Worm (Caenorhabditis elegans) whole organism, late embryonic: Measurements from ENCODE around the gene ZC204.13.
"Not testable (repeated sequence)": the region's sequence is repeated elsewhere in the genome, so short reads cannot be mapped to it uniquely, and the experiment has no call there.

Source experiments
- C38D4.7 ChIP-seq: fragments of 200-800 bp; sonication (Bioruptor generic); optimal IDR thresholded peaks from 2 replicates; lab custom pipeline; 2018; ENCODE audit warnings: mild to moderate bottlenecking, missing genetic modification characterization, moderate library complexity, missing compliant biosample characterization
- T23F11.4 ChIP-seq: fragments of 200-800 bp; sonication (Bioruptor generic); optimal IDR thresholded peaks from 2 replicates; lab custom pipeline; 2018; ENCODE audit warnings: mild to moderate bottlenecking, missing genetic modification characterization, missing compliant biosample characterization
- Y22D7AL.16 ChIP-seq: sonication (generic microtip); optimal IDR thresholded peaks from 2 replicates; lab custom pipeline; 2016; ENCODE audit warnings: missing genetic modification characterization, missing compliant biosample characterization
- ahr-1 ChIP-seq: sonication (generic microtip); optimal IDR thresholded peaks from 2 replicates; lab custom pipeline; 2016; ENCODE audit warnings: missing genetic modification characterization, missing compliant biosample characterization
- ama-1 ChIP-seq: fragments of 150-350 bp; optimal IDR thresholded peaks from 2 replicates; lab custom pipeline; 2014
- ceh-19 ChIP-seq: fragments of 200-800 bp; sonication (Bioruptor generic); optimal IDR thresholded peaks from 2 replicates; lab custom pipeline; 2018; ENCODE audit warnings: mild to moderate bottlenecking, missing genetic modification characterization, missing compliant biosample characterization
- ceh-2 ChIP-seq: sonication (generic microtip); optimal IDR thresholded peaks from 2 replicates; lab custom pipeline; 2016; ENCODE audit warnings: missing genotype, missing genetic modification characterization, missing compliant biosample characterization
- ceh-22 ChIP-seq: sonication (generic microtip); optimal IDR thresholded peaks from 2 replicates; lab custom pipeline; 2017; ENCODE audit warnings: missing biosample characterization, missing genetic modification characterization
- ceh-24 ChIP-seq: sonication (generic microtip); optimal IDR thresholded peaks from 2 replicates; lab custom pipeline; 2016; ENCODE audit warnings: mild to moderate bottlenecking, missing genetic modification characterization, missing compliant biosample characterization
- ceh-30 ChIP-seq: fragments of 150-350 bp; optimal IDR thresholded peaks from 2 replicates; lab custom pipeline; 2014; ENCODE audit warnings: missing biosample characterization, missing genetic modification characterization
- ceh-31 ChIP-seq: sonication (generic microtip); optimal IDR thresholded peaks from 2 replicates; lab custom pipeline; 2016; ENCODE audit warnings: missing genetic modification characterization, missing compliant biosample characterization
- ceh-34 ChIP-seq: sonication (generic microtip); optimal IDR thresholded peaks from 2 replicates; lab custom pipeline; 2016; ENCODE audit warnings: mild to moderate bottlenecking, missing genetic modification characterization, missing compliant biosample characterization
- ceh-48 ChIP-seq: sonication (generic microtip); optimal IDR thresholded peaks from 2 replicates; lab custom pipeline; 2016; ENCODE audit warnings: missing genetic modification characterization, inconsistent platforms, missing compliant biosample characterization
- ceh-6 ChIP-seq: fragments of 200-800 bp; sonication (Bioruptor generic); optimal IDR thresholded peaks from 2 replicates; lab custom pipeline; 2018; ENCODE audit warnings: mild to moderate bottlenecking, missing genetic modification characterization, missing compliant biosample characterization
- ceh-9 ChIP-seq: sonication (generic microtip); optimal IDR thresholded peaks from 2 replicates; lab custom pipeline; 2016; ENCODE audit warnings: mild to moderate bottlenecking, missing genetic modification characterization, inconsistent platforms, missing compliant biosample characterization
- dmd-4 ChIP-seq: sonication (generic microtip); optimal IDR thresholded peaks from 2 replicates; lab custom pipeline; 2016; ENCODE audit warnings: borderline replicate concordance, missing genetic modification characterization, missing compliant biosample characterization
- ets-4 ChIP-seq: sonication (generic microtip); optimal IDR thresholded peaks from 2 replicates; lab custom pipeline; 2016; ENCODE audit warnings: missing genetic modification characterization, missing compliant biosample characterization
- eyg-1 ChIP-seq: sonication (generic microtip); optimal IDR thresholded peaks from 2 replicates; lab custom pipeline; 2016; ENCODE audit warnings: missing genotype, missing genetic modification characterization, missing compliant biosample characterization
- gmeb-2 ChIP-seq: sonication (generic microtip); optimal IDR thresholded peaks from 2 replicates; lab custom pipeline; 2016; ENCODE audit warnings: missing genetic modification characterization, inconsistent platforms, missing compliant biosample characterization
- hlh-30 ChIP-seq: sonication (generic microtip); optimal IDR thresholded peaks from 2 replicates; lab custom pipeline; 2017; ENCODE audit warnings: antibody characterized with exemption, missing genetic modification characterization, missing compliant biosample characterization; ENCODE audit not compliant: insufficient read depth
- hlh-6 ChIP-seq: sonication (generic microtip); optimal IDR thresholded peaks from 2 replicates; lab custom pipeline; 2016; ENCODE audit warnings: missing genotype, missing genetic modification characterization, missing compliant biosample characterization
- lim-6 ChIP-seq: sonication (generic microtip); optimal IDR thresholded peaks from 2 replicates; lab custom pipeline; 2016; ENCODE audit warnings: missing genetic modification characterization, missing compliant biosample characterization
- madf-2 ChIP-seq: sonication (generic microtip); optimal IDR thresholded peaks from 2 replicates; lab custom pipeline; 2017; ENCODE audit warnings: missing genetic modification characterization, missing compliant biosample characterization
- mec-3 ChIP-seq: sonication (generic microtip); optimal IDR thresholded peaks from 2 replicates; lab custom pipeline; 2016; ENCODE audit warnings: borderline replicate concordance, missing genetic modification characterization, missing compliant biosample characterization
- nhr-232 ChIP-seq: sonication (generic microtip); optimal IDR thresholded peaks from 2 replicates; lab custom pipeline; 2016; ENCODE audit warnings: missing genetic modification characterization, missing compliant biosample characterization
- odd-2 ChIP-seq: sonication (generic microtip); optimal IDR thresholded peaks from 2 replicates; lab custom pipeline; 2017; ENCODE audit warnings: antibody characterized with exemption, mild to moderate bottlenecking, missing genetic modification characterization, missing compliant biosample characterization
- pag-3 ChIP-seq: sonication (generic microtip); optimal IDR thresholded peaks from 2 replicates; lab custom pipeline; 2016; ENCODE audit warnings: missing compliant biosample characterization, missing genetic modification characterization, borderline replicate concordance
- pha-2 ChIP-seq: sonication (generic microtip); optimal IDR thresholded peaks from 2 replicates; lab custom pipeline; 2017; ENCODE audit warnings: mild to moderate bottlenecking, missing genetic modification characterization, missing compliant biosample characterization
- pros-1 ChIP-seq: fragments of 150-350 bp; optimal IDR thresholded peaks from 2 replicates; lab custom pipeline; 2014; ENCODE audit warnings: missing biosample characterization, missing genetic modification reagents, missing genetic modification characterization
- sdc-2 ChIP-seq: sonication (generic microtip); optimal IDR thresholded peaks from 2 replicates; lab custom pipeline; 2016; ENCODE audit warnings: missing genotype, missing genetic modification characterization, missing compliant biosample characterization
- sox-2 ChIP-seq: fragments of 200-800 bp; sonication (Bioruptor generic); IDR thresholded peaks from 2 replicates; pipeline ENCODE4 v1.3.6; 2022; ENCODE audit warnings: missing genetic modification reagents, missing genetic modification characterization, missing compliant biosample characterization
- tbx-2 ChIP-seq: sonication (generic microtip); optimal IDR thresholded peaks from 2 replicates; lab custom pipeline; 2016; ENCODE audit warnings: missing genetic modification characterization, missing compliant biosample characterization
- tbx-7 ChIP-seq: sonication (generic microtip); optimal IDR thresholded peaks from 2 replicates; lab custom pipeline; 2016; ENCODE audit warnings: missing genotype, missing genetic modification characterization, missing compliant biosample characterization
- ttx-3 ChIP-seq: sonication (generic microtip); optimal IDR thresholded peaks from 2 replicates; lab custom pipeline; 2016; ENCODE audit warnings: missing genetic modification reagents, missing genetic modification characterization, missing compliant biosample characterization
- unc-42 ChIP-seq: sonication (generic microtip); optimal IDR thresholded peaks from 2 replicates; lab custom pipeline; 2016; ENCODE audit warnings: missing genotype, missing genetic modification characterization, missing compliant biosample characterization
- ztf-16 ChIP-seq: sonication (generic microtip); optimal IDR thresholded peaks from 2 replicates; lab custom pipeline; 2017; ENCODE audit warnings: missing genetic modification characterization, missing compliant biosample characterization

Gene ZC204.13

ce11 chrII:1660888-1661287, at the start of gene ZC204.13:
Gene ZC204.13, minus strand, starts transcription at chrII:1660988.
- TF ChIP-seq eyg-1 (tag; lab: Kevin White, UChicago); unc-42 (tag; lab: Kevin White, UChicago); ceh-24: not testable (repeated sequence)

- TF ChIP-seq ama-1 (lab: Kevin White, UChicago) (no peak), C38D4.7 (no peak), madf-2 (tag; lab: Kevin White, UChicago) (no peak), nhr-232 (tag; lab: Kevin White, UChicago) (no peak), ceh-30 (tag; lab: Kevin White, UChicago) (no peak), ceh-9 (tag; lab: Kevin White, UChicago) (no peak)
Observed at ce11 chrII:1709959-1710358, 49.2 kb upstream of the ZC204.13 start, which contains the start of gene fbxa-184. Gene fbxa-184, plus strand, starts transcription at chrII:1710259.

DNA sequence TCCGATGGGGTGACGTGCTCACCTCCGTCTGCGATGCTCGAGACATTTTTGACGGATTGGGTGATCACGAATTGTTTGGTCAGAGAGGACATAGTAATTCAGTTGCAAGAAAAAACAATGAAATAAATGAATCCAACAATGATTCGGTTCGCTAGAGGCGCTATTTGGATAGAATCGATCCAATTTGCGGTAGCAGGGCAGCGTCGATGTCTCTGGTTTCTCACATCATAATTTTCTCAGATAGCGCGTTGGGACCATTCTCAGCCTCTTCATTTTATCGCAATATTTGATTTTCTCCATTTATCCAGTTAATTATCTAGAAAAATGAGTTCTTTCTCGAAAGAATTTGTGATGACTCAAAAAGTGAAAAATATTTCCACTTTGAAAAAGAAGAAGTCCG, 45.6 kb upstream of the ZC204.13 start, which contains the start of gene sdz-18:
TSS of gene sdz-18 (minus strand) at position 101 of the 400 bp plus-strand sequence.
- TF ChIP-seq ceh-19 (GFP tag; lab: Kevin White, UChicago) (no peak), hlh-6 (tag; lab: Kevin White, UChicago) (no peak), pros-1 (tag; lab: Kevin White, UChicago) (no peak), tbx-7 (tag; lab: Kevin White, UChicago) (no peak), ceh-34 (no peak), ceh-48 (tag; lab: Kevin White, UChicago) (no peak), ceh-30 (tag; lab: Kevin White, UChicago) (no peak)
- TF ChIP-seq, all 69 proteins: peak for 0

- TF ChIP-seq ceh-31 (tag; lab: Kevin White, UChicago) (no peak), ets-4 (tag; lab: Kevin White, UChicago) (no peak), tbx-2 (tag; lab: Kevin White, UChicago) (no peak), gmeb-2 (no peak), pha-2 (no peak), T23F11.4 (GFP tag; lab: Kevin White, UChicago) (no peak), dmd-4 (no peak), ttx-3 (tag; lab: Kevin White, UChicago) (no peak), ahr-1 (tag; lab: Kevin White, UChicago) (no peak), eyg-1 (tag; lab: Kevin White, UChicago) (no peak), C38D4.7 (no peak), Y22D7AL.16 (tag; lab: Kevin White, UChicago) (no peak), lim-6 (no peak), sox-2 (no peak), ceh-6 (GFP tag; lab: Kevin White, UChicago) (no peak)
Observed at ce11 chrII:1703363-1703762, 42.6 kb upstream of the ZC204.13 start, which contains the start of gene fbxb-47. Gene fbxb-47, minus strand, starts transcription at chrII:1703463.

DNA sequence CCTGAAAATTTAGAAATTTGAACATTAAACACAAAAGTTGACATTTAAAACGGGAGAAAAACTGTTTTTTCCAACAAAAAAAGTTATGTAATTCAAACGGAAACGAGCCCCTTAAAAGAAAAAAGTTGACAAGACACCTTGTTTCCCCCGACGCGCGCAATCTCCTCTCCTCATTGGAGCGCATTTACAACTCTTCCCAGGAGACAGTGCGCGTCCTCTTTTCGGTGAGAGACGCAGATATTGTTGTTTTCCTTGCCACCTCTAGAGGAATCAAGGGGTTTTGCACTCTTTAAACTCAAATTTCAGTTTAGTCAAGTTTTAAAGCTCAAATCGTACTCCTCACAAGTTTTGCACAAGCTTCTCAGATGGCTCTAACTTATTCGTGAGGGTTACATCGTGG, 35.1 kb upstream of the ZC204.13 start, which contains the start of gene F58E1.13:
TSS of gene F58E1.13 (minus strand) at position 12 of the 400 bp plus-strand sequence.
- TF ChIP-seq sdc-2 (tag; lab: Kevin White, UChicago) (no peak), ceh-22 (tag; lab: Kevin White, UChicago) (no peak), odd-2 (tag; lab: Kevin White, UChicago) (no peak), ceh-2 (tag; lab: Kevin White, UChicago) (no peak), dmd-4 (no peak), ztf-16 (tag; lab: Kevin White, UChicago) (no peak), eyg-1 (tag; lab: Kevin White, UChicago) (no peak), pag-3 (tag; lab: Kevin White, UChicago) (no peak), ceh-34 (no peak), hlh-30 (tag; lab: Kevin White, UChicago) (no peak), pros-1 (tag; lab: Kevin White, UChicago) (no peak), mec-3 (tag; lab: Kevin White, UChicago) (no peak)
